Worm (Caenorhabditis elegans) whole organism, L2 larva: Measurements from ENCODE around the gene col-10.

Experiments
- F13H6.1 ChIP-seq: sonication (generic microtip); optimal IDR thresholded peaks from 2 replicates; lab custom pipeline; 2016; ENCODE audit warnings: missing genetic modification characterization, missing compliant biosample characterization
- blmp-1 ChIP-seq: sonication (generic microtip); optimal IDR thresholded peaks from 2 replicates; lab custom pipeline; 2017; ENCODE audit warnings: missing genetic modification characterization, mild to moderate bottlenecking, missing compliant biosample characterization, antibody characterized with exemption, moderate library complexity; ENCODE audit not compliant: insufficient read depth
- dmd-4 ChIP-seq: sonication (generic microtip); optimal IDR thresholded peaks from 2 replicates; lab custom pipeline; 2017; ENCODE audit warnings: missing biosample characterization, missing genetic modification characterization
- elt-3 ChIP-seq: sonication (generic microtip); optimal IDR thresholded peaks from 2 replicates; lab custom pipeline; 2017; ENCODE audit warnings: missing biosample characterization, missing genetic modification characterization
- lin-13 ChIP-seq: fragments of 150-350 bp; optimal IDR thresholded peaks from 2 replicates; lab custom pipeline; 2014; ENCODE audit warnings: missing biosample characterization, missing genetic modification reagents, missing genetic modification characterization
- ztf-11 ChIP-seq: sonication (generic microtip); optimal IDR thresholded peaks from 2 replicates; lab custom pipeline; 2017; ENCODE audit warnings: missing biosample characterization, missing genetic modification characterization

ce11 chrV:9137618-9138017 is 27.5 kb downstream of the col-10 start, which contains the start of gene pitr-2:
- TF ChIP-seq blmp-1 (tag; lab: Kevin White, UChicago) (no peak), ztf-11 (tag; lab: Kevin White, UChicago) (no peak), elt-3 (no peak), F13H6.1 (no peak), dmd-4 (tag; lab: Kevin White, UChicago) (no peak), lin-13 (no peak)
